Worm (Caenorhabditis elegans) whole organism, mixed stage, embryonic: ENCODE measurements around the gene ZK287.1.

ENCODE experiments used
- bed-3 ChIP-seq: fragments of 200-800 bp; sonication (Bioruptor generic); optimal IDR thresholded peaks from 3 replicates; lab custom pipeline; 2018; ENCODE audit warnings: mild to moderate bottlenecking, missing genetic modification characterization, moderate library complexity, missing compliant biosample characterization
- ceh-39 ChIP-seq: fragments of 150-350 bp; optimal IDR thresholded peaks from 2 replicates; lab custom pipeline; 2014; ENCODE audit warnings: missing biosample characterization, missing genetic modification characterization
- ceh-43 ChIP-seq: fragments of 200-800 bp; sonication (Bioruptor generic); optimal IDR thresholded peaks from 2 replicates; lab custom pipeline; 2018; ENCODE audit warnings: mild to moderate bottlenecking, missing genetic modification characterization, moderate library complexity, missing compliant biosample characterization
- ceh-83 ChIP-seq: fragments of 200-800 bp; sonication (Bioruptor generic); optimal IDR thresholded peaks from 2 replicates; lab custom pipeline; 2018; ENCODE audit warnings: mild to moderate bottlenecking, missing genetic modification characterization, missing compliant biosample characterization
- cnd-1 ChIP-seq: fragments of 200-800 bp; sonication (Bioruptor generic); optimal IDR thresholded peaks from 2 replicates; lab custom pipeline; 2018; ENCODE audit warnings: mild to moderate bottlenecking, missing genetic modification characterization, missing compliant biosample characterization
- drap-1 ChIP-seq: fragments of 200-800 bp; sonication (Bioruptor generic); optimal IDR thresholded peaks from 3 replicates; lab custom pipeline; 2018; ENCODE audit warnings: mild to moderate bottlenecking, missing genetic modification characterization, missing compliant biosample characterization
- elt-1 ChIP-seq: sonication (generic microtip); optimal IDR thresholded peaks from 2 replicates; lab custom pipeline; 2017; ENCODE audit warnings: missing genetic modification characterization, mild to moderate bottlenecking, missing compliant biosample characterization, antibody characterized with exemption, moderate library complexity, borderline replicate concordance; ENCODE audit not compliant: insufficient read depth
- elt-3 ChIP-seq: fragments of 150-350 bp; optimal IDR thresholded peaks from 2 replicates; lab custom pipeline; 2014; ENCODE audit warnings: missing biosample characterization, missing genetic modification characterization
- ham-2 ChIP-seq: fragments of 200-800 bp; sonication (Bioruptor generic); optimal IDR thresholded peaks from 2 replicates; lab custom pipeline; 2018; ENCODE audit warnings: mild to moderate bottlenecking, missing genetic modification characterization, missing compliant biosample characterization
- hlh-1 ChIP-seq: fragments of 150-350 bp; optimal IDR thresholded peaks from 2 replicates; lab custom pipeline; 2014; ENCODE audit warnings: missing biosample characterization, missing genetic modification reagents, missing genetic modification characterization
- lin-13 ChIP-seq: fragments of 150-350 bp; optimal IDR thresholded peaks from 2 replicates; lab custom pipeline; 2014; ENCODE audit warnings: missing biosample characterization, missing genetic modification characterization
- lin-32 ChIP-seq: fragments of 200-800 bp; sonication (Bioruptor generic); optimal IDR thresholded peaks from 2 replicates; lab custom pipeline; 2018; ENCODE audit warnings: mild to moderate bottlenecking, missing genetic modification characterization, missing compliant biosample characterization
- lsy-2 ChIP-seq: fragments of 150-350 bp; optimal IDR thresholded peaks from 2 replicates; lab custom pipeline; 2014; ENCODE audit warnings: missing biosample characterization, missing genetic modification characterization
- mab-5 ChIP-seq: fragments of 150-350 bp; optimal IDR thresholded peaks from 2 replicates; lab custom pipeline; 2014; ENCODE audit warnings: missing biosample characterization, missing genetic modification characterization
- nhr-12 ChIP-seq: fragments of 150-350 bp; optimal IDR thresholded peaks from 2 replicates; lab custom pipeline; 2014; ENCODE audit warnings: missing biosample characterization, missing genetic modification characterization
- nhr-2 ChIP-seq: fragments of 150-350 bp; optimal IDR thresholded peaks from 2 replicates; lab custom pipeline; 2014; ENCODE audit warnings: missing biosample characterization, missing genetic modification characterization
- nhr-237 ChIP-seq: fragments of 150-350 bp; optimal IDR thresholded peaks from 2 replicates; lab custom pipeline; 2014; ENCODE audit warnings: missing biosample characterization, missing genetic modification characterization
- nhr-28 ChIP-seq: fragments of 150-350 bp; optimal IDR thresholded peaks from 2 replicates; lab custom pipeline; 2014; ENCODE audit warnings: missing biosample characterization, missing genetic modification characterization
- nhr-76 ChIP-seq: sonication (generic microtip); optimal IDR thresholded peaks from 2 replicates; lab custom pipeline; 2017; ENCODE audit warnings: missing biosample characterization, missing genetic modification characterization
- pha-4 ChIP-seq: fragments of 150-350 bp; optimal IDR thresholded peaks from 2 replicates; lab custom pipeline; 2018; ENCODE audit warnings: missing biosample characterization, missing genetic modification reagents, missing genetic modification characterization
- sem-2 ChIP-seq: fragments of 200-800 bp; sonication (Bioruptor generic); optimal IDR thresholded peaks from 2 replicates; lab custom pipeline; 2018; ENCODE audit warnings: mild to moderate bottlenecking, missing genetic modification characterization, missing compliant biosample characterization
- sptf-1 ChIP-seq: sonication (generic microtip); optimal IDR thresholded peaks from 2 replicates; lab custom pipeline; 2017; ENCODE audit warnings: mild to moderate bottlenecking, missing genetic modification characterization, moderate library complexity, missing compliant biosample characterization
- unc-39 ChIP-seq: fragments of 150-350 bp; optimal IDR thresholded peaks from 2 replicates; lab custom pipeline; 2014; ENCODE audit warnings: missing biosample characterization, missing genetic modification characterization
- unc-62 ChIP-seq: fragments of 150-350 bp; optimal IDR thresholded peaks from 2 replicates; lab custom pipeline; 2014; ENCODE audit warnings: missing biosample characterization, missing genetic modification reagents, missing genetic modification characterization
- zip-8 ChIP-seq: fragments of 150-350 bp; optimal IDR thresholded peaks from 2 replicates; lab custom pipeline; 2014; ENCODE audit warnings: missing biosample characterization, missing genetic modification characterization

The ZK287.1 gene

DNA sequence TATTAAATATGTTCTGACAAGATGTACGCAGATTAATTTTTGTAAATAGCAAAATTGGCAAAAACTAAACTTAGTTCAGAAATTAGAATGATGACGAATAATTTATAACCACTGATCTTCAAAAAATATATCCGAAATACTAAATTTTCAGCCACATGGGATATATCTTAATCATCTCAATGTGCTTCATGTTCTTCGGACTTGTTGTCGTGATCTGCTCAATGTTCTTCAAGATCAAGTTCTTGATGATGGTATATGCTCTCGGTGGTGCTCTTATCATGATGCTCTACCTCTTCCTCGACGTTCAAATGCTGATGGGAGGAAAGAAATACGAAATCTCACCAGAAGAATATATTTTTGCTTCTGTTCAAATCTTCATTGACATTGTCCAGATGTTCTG, 40.1 kb downstream of the ZK287.1 start:
- TF ChIP-seq lin-13 (tag; lab: Kevin White, UChicago) (no peak), lsy-2 (tag; lab: Kevin White, UChicago) (no peak), drap-1 (GFP tag; lab: Kevin White, UChicago) (no peak), sem-2 (GFP tag; lab: Kevin White, UChicago) (no peak), nhr-28 (tag; lab: Kevin White, UChicago) (no peak), unc-62 (GFP tag; lab: Kevin White, UChicago) (no peak), nhr-2 (no peak)
- TF ChIP-seq, all 35 proteins: peak for 0

DNA sequence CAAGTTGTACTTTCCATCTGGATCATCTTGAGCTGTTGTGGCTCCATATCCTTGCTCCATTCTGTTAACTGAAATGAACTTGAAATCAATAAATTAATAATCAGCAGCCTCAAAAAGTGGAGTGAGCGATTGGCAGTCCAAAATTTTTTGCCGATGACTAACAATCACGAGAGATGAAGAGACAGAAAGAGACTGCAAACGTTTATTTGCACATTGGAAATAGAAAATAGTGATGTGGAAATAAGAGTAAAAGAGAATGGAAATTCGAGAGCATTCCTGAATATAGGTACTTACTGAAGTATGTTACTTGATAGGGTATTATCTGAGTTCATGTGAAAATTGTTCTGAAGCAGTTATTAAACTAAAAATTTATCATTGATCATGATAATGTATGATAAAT, 43.3 kb downstream of the ZK287.1 start, which contains the start of gene tag-120:
tag-120 (minus strand) TSS at position 68 of the 400 bp plus-strand sequence.
- no peak for TF ChIP-seq mab-5 (tag; lab: Kevin White, UChicago)

- TF ChIP-seq sptf-1 (tag; lab: Kevin White, UChicago) (no peak), drap-1 (GFP tag; lab: Kevin White, UChicago) (no peak), lsy-2 (tag; lab: Kevin White, UChicago) (no peak), ceh-83 (no peak), nhr-237 (no peak), nhr-28 (tag; lab: Kevin White, UChicago) (no peak), nhr-76 (tag; lab: Kevin White, UChicago) (no peak), unc-39 (tag; lab: Kevin White, UChicago) (no peak), pha-4 (tag; lab: Kevin White, UChicago) (no peak), cnd-1 (tag; lab: Kevin White, UChicago) (no peak), elt-1 (tag; lab: Kevin White, UChicago) (no peak), nhr-12 (no peak), hlh-1 (tag; lab: Kevin White, UChicago) (no peak), bed-3 (no peak)
Observed at ce11 chrV:9711174-9711573, 44.7 kb downstream of the ZK287.1 start.

- TF ChIP-seq hlh-1 (tag; lab: Kevin White, UChicago) (no peak), cnd-1 (tag; lab: Kevin White, UChicago) (no peak), ceh-39 (tag; lab: Kevin White, UChicago) (no peak)
- TF ChIP-seq, all 35 proteins: peak for 0
Observed at ce11 chrV:9712418-9713173, 46.1 kb downstream of the ZK287.1 start.

ce11 chrV:9713532-9713931, 47.0 kb downstream of the ZK287.1 start, which contains the start of gene F40F9.10:
Gene F40F9.10 (minus strand): TSS chrV:9713632.
- TF ChIP-seq mab-5 (tag; lab: Kevin White, UChicago) (no peak), zip-8 (tag; lab: Kevin White, UChicago) (no peak), ceh-43 (GFP tag; lab: Kevin White, UChicago) (no peak), elt-3 (tag; lab: Kevin White, UChicago) (no peak), bed-3 (no peak), ham-2 (GFP tag; lab: Kevin White, UChicago) (no peak), lin-32 (GFP tag; lab: Kevin White, UChicago) (no peak)

ce11 chrV:9714909-9715308, 48.4 kb downstream of the ZK287.1 start, which contains the start of gene F40F9.3:
Gene F40F9.3 (plus strand): TSS chrV:9715209.
- TF ChIP-seq zip-8 (tag; lab: Kevin White, UChicago): no peak
- TF ChIP-seq sptf-1 (tag; lab: Kevin White, UChicago): no peak
- TF ChIP-seq nhr-2: no peak
- TF ChIP-seq hlh-1 (tag; lab: Kevin White, UChicago): no peak
- no peak for TF ChIP-seq unc-62 (GFP tag; lab: Kevin White, UChicago)
- no peak for TF ChIP-seq elt-1 (tag; lab: Kevin White, UChicago)
- TF ChIP-seq nhr-12: no peak
- no peak for TF ChIP-seq elt-3 (tag; lab: Kevin White, UChicago)
- TF ChIP-seq pha-4 (tag; lab: Kevin White, UChicago): no peak
- no peak for TF ChIP-seq lsy-2 (tag; lab: Kevin White, UChicago)
- no peak for TF ChIP-seq lin-13 (tag; lab: Kevin White, UChicago)
- no peak for TF ChIP-seq sem-2 (GFP tag; lab: Kevin White, UChicago)
